Worm (Caenorhabditis elegans) whole organism, L1 larva: ENCODE measurements around the gene orc-1.

ENCODE experiments used
- C04F5.9 ChIP-seq: sonication (generic microtip); optimal IDR thresholded peaks from 2 replicates; lab custom pipeline; 2016; ENCODE audit warnings: missing genetic modification characterization, missing compliant biosample characterization
- C34B4.2 ChIP-seq: sonication (generic microtip); optimal IDR thresholded peaks from 2 replicates; lab custom pipeline; 2017; ENCODE audit warnings: mild to moderate bottlenecking, missing genetic modification characterization, missing compliant biosample characterization
- F16B12.6 ChIP-seq: fragments of 150-350 bp; optimal IDR thresholded peaks from 2 replicates; lab custom pipeline; 2014; ENCODE audit warnings: missing biosample characterization, missing genetic modification characterization
- Y116A8C.19 ChIP-seq: sonication (generic microtip); optimal IDR thresholded peaks from 2 replicates; lab custom pipeline; 2016; ENCODE audit warnings: missing compliant biosample characterization, missing genetic modification characterization, borderline replicate concordance
- blmp-1 ChIP-seq: fragments of 150-350 bp; optimal IDR thresholded peaks from 2 replicates; lab custom pipeline; 2014; ENCODE audit warnings: missing biosample characterization, missing genetic modification characterization
- ceh-63 ChIP-seq: fragments of 200-800 bp; sonication (Bioruptor generic); optimal IDR thresholded peaks from 2 replicates; lab custom pipeline; 2018; ENCODE audit warnings: mild to moderate bottlenecking, missing genetic modification characterization, missing compliant biosample characterization
- ceh-8 ChIP-seq: fragments of 200-800 bp; sonication (Bioruptor generic); optimal IDR thresholded peaks from 2 replicates; lab custom pipeline; 2018; ENCODE audit warnings: mild to moderate bottlenecking, missing genetic modification characterization, moderate library complexity, missing compliant biosample characterization
- ceh-82 ChIP-seq, 3 experiments: fragments of 150-350 bp in 1 of 3; sonication (generic microtip) in 2 of 3; optimal IDR thresholded peaks; 2 replicates each; lab custom pipeline; 2014 to 2017; ENCODE audit warnings: missing biosample characterization in 3 of 3, missing genetic modification characterization in 3 of 3
- ceh-90 ChIP-seq: sonication (generic microtip); optimal IDR thresholded peaks from 2 replicates; lab custom pipeline; 2016; ENCODE audit warnings: missing genetic modification characterization, missing compliant biosample characterization
- ces-1 ChIP-seq: fragments of 150-350 bp; optimal IDR thresholded peaks from 2 replicates; lab custom pipeline; 2014; ENCODE audit warnings: missing biosample characterization, missing genetic modification reagents, missing genetic modification characterization
- dpl-1 ChIP-seq, 3 experiments: fragments of 150-350 bp in 2 of 3; sonication (generic microtip) in 1 of 3; optimal IDR thresholded peaks; 2 replicates each; lab custom pipeline; 2014 to 2017; ENCODE audit warnings: missing biosample characterization in 3 of 3, missing genetic modification characterization in 3 of 3, missing genetic modification reagents in 3 of 3
- efl-1 ChIP-seq, 4 experiments: fragments of 150-350 bp; optimal IDR thresholded peaks in 3 of 4; peaks in 1 of 4; 1 replicate in 1 of 4; 2 replicates in 3 of 4; lab custom pipeline; 2014; ENCODE audit warnings: missing biosample characterization in 2 of 4, missing genetic modification characterization in 2 of 4, missing genetic modification reagents in 2 of 4
- efl-3 ChIP-seq: fragments of 200-800 bp; sonication (Bioruptor generic); optimal IDR thresholded peaks from 2 replicates; lab custom pipeline; 2018; ENCODE audit warnings: mild to moderate bottlenecking, missing genetic modification characterization, missing compliant biosample characterization
- grh-1 ChIP-seq: fragments of 200-800 bp; sonication (Bioruptor generic); IDR thresholded peaks from 2 replicates; pipeline ENCODE4 v1.3.6; 2022; ENCODE audit warnings: missing genetic modification reagents, missing genetic modification characterization, missing compliant biosample characterization
- hlh-17 ChIP-seq: fragments of 200-800 bp; sonication (Bioruptor generic); optimal IDR thresholded peaks from 2 replicates; lab custom pipeline; 2018; ENCODE audit warnings: missing genetic modification characterization, mild to moderate bottlenecking, missing compliant biosample characterization, moderate library complexity, borderline replicate concordance
- lin-35 ChIP-seq, 2 experiments: fragments of 150-350 bp; optimal IDR thresholded peaks; 2 replicates each; lab custom pipeline; 2014; ENCODE audit warnings: missing biosample characterization in 2 of 2, missing genetic modification characterization in 2 of 2, missing genetic modification reagents in 2 of 2
- lin-39 ChIP-seq: fragments of 150-350 bp; optimal IDR thresholded peaks from 2 replicates; lab custom pipeline; 2014; ENCODE audit warnings: missing biosample characterization, missing genetic modification reagents, missing genetic modification characterization
- lsy-2 ChIP-seq, 2 experiments: fragments of 150-350 bp; optimal IDR thresholded peaks; 2 replicates each; lab custom pipeline; 2014; ENCODE audit warnings: missing biosample characterization in 2 of 2, missing genetic modification characterization in 2 of 2
- mdl-1 ChIP-seq, 2 experiments: fragments of 150-350 bp; optimal IDR thresholded peaks; 2 replicates each; lab custom pipeline; 2014 to 2017; ENCODE audit warnings: missing biosample characterization in 2 of 2, missing genetic modification characterization in 2 of 2, inconsistent platforms in 1 of 2
- nhr-11 ChIP-seq: fragments of 150-350 bp; optimal IDR thresholded peaks from 2 replicates; lab custom pipeline; 2014; ENCODE audit warnings: missing biosample characterization, missing genetic modification characterization
- nhr-20 ChIP-seq: sonication (generic microtip); optimal IDR thresholded peaks from 2 replicates; lab custom pipeline; 2016; ENCODE audit warnings: mild to moderate bottlenecking, missing genetic modification characterization, missing compliant biosample characterization
- nhr-76 ChIP-seq: sonication (generic microtip); optimal IDR thresholded peaks from 2 replicates; lab custom pipeline; 2017; ENCODE audit warnings: missing biosample characterization, missing genetic modification characterization
- nhr-77 ChIP-seq: fragments of 150-350 bp; optimal IDR thresholded peaks from 2 replicates; lab custom pipeline; 2014; ENCODE audit warnings: missing biosample characterization, missing genetic modification characterization
- nhr-84 ChIP-seq: sonication (generic microtip); optimal IDR thresholded peaks from 2 replicates; lab custom pipeline; 2017; ENCODE audit warnings: missing biosample characterization, missing genetic modification characterization
- pag-3 ChIP-seq: sonication (generic microtip); optimal IDR thresholded peaks from 2 replicates; lab custom pipeline; 2017; ENCODE audit warnings: missing genetic modification characterization, mild to moderate bottlenecking, missing compliant biosample characterization, antibody characterized with exemption, borderline replicate concordance; ENCODE audit not compliant: insufficient read depth
- rnt-1 ChIP-seq: sonication (generic microtip); optimal IDR thresholded peaks from 2 replicates; lab custom pipeline; 2016; ENCODE audit warnings: mild to moderate bottlenecking, missing genetic modification characterization, moderate library complexity, missing compliant biosample characterization
- swsn-7 ChIP-seq: sonication (generic microtip); optimal IDR thresholded peaks from 2 replicates; lab custom pipeline; 2016; ENCODE audit warnings: missing genetic modification characterization, missing compliant biosample characterization
- tbx-2 ChIP-seq: sonication (generic microtip); optimal IDR thresholded peaks from 2 replicates; lab custom pipeline; 2016; ENCODE audit warnings: missing genetic modification characterization, missing compliant biosample characterization
- tlp-1 ChIP-seq: fragments of 150-350 bp; optimal IDR thresholded peaks from 2 replicates; lab custom pipeline; 2014; ENCODE audit warnings: missing biosample characterization, missing genetic modification characterization
- unc-86 ChIP-seq: sonication (generic microtip); optimal IDR thresholded peaks from 2 replicates; lab custom pipeline; 2016; ENCODE audit warnings: missing genetic modification characterization, missing compliant biosample characterization
- zag-1 ChIP-seq: fragments of 150-350 bp; optimal IDR thresholded peaks from 2 replicates; lab custom pipeline; 2014; ENCODE audit warnings: missing biosample characterization, missing genetic modification characterization
- zip-4 ChIP-seq: fragments of 200-800 bp; sonication (Bioruptor generic); optimal IDR thresholded peaks from 2 replicates; lab custom pipeline; 2018; ENCODE audit warnings: mild to moderate bottlenecking, missing genetic modification characterization, moderate library complexity, missing compliant biosample characterization
- ztf-11 ChIP-seq, 2 experiments: sonication (generic microtip); optimal IDR thresholded peaks; 2 replicates each; lab custom pipeline; 2016 to 2017; ENCODE audit warnings: missing genetic modification characterization in 2 of 2, missing biosample characterization in 1 of 2, missing compliant biosample characterization in 1 of 2
- ztf-4 ChIP-seq: fragments of 150-350 bp; optimal IDR thresholded peaks from 2 replicates; lab custom pipeline; 2014; ENCODE audit warnings: missing biosample characterization, missing genetic modification characterization

Gene orc-1

ce11 chrIII:10637933-10638332, 5.0 kb upstream of the orc-1 start:
- no peak for TF ChIP-seq ceh-90 (tag; lab: Kevin White, UChicago)
- TF ChIP-seq ztf-11 (tag; optimal IDR thresholded peaks at IDR 0.05; lab: Kevin White, UChicago), result no peak
- TF ChIP-seq ztf-4, result no peak
- peak; percentile 78 for TF ChIP-seq blmp-1
- no peak for TF ChIP-seq ceh-63 (GFP tag; lab: Kevin White, UChicago)
- no peak for TF ChIP-seq rnt-1 (tag; lab: Kevin White, UChicago)
- no peak for TF ChIP-seq nhr-11 (tag; lab: Kevin White, UChicago)

- TF ChIP-seq hlh-17 (GFP tag; lab: Kevin White, UChicago), result no peak
- no peak for TF ChIP-seq grh-1
- peak in 1 of 2 experiments; percentile 7 for TF ChIP-seq lsy-2 (tag; optimal IDR thresholded peaks at IDR 0.05; lab: Kevin White, UChicago)
- TF ChIP-seq ceh-82 (tag; optimal IDR thresholded peaks at IDR 0.05; lab: Kevin White, UChicago), result peak in 1 of 3 experiments; percentile 1
These were observed 4.4 kb upstream of the orc-1 start, which contains the start of gene Y39A1A.27 for ce11 chrIII:10638339-10639021. TSS of gene Y39A1A.27 (plus strand) at chrIII:10638971.

DNA sequence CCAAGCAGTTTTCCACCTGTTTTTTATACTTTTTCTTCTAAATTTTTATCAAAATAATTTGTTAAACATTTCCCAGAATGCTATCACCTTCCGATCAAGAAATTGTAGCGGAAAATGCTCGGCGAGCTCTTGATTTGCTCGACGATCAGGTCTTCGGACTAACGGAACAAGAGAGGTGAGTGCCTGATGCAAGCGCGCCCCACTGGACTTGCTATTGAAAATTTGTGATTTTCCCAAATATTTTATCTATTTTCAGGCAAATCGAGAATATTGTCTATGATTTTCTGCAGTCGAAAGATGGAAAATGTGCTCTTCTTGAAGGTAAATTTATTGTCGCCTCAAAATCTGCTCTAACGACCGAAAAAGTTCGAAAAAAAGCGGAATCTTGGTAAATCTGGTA, 3.2 kb downstream of the orc-1 start, which contains the start of gene orc-4:
Gene orc-4, plus strand, starts transcription at position 77 of the 400 bp plus-strand sequence.
- TF ChIP-seq pag-3, result no peak
- no peak for TF ChIP-seq lin-39 (tag; lab: Kevin White, UChicago)
- TF ChIP-seq dpl-1 (GFP tag; optimal IDR thresholded peaks at IDR 0.05; lab: Kevin White, UChicago), result peak; percentile 20 to 54 (median 38)
- TF ChIP-seq Y116A8C.19 (tag; lab: Kevin White, UChicago), result no peak
- TF ChIP-seq C04F5.9 (tag; lab: Kevin White, UChicago), result no peak
- peak; percentile 34 to 46 for TF ChIP-seq lin-35 (GFP tag; optimal IDR thresholded peaks at IDR 0.05; lab: Kevin White, UChicago)
- no peak for TF ChIP-seq tlp-1
- TF ChIP-seq F16B12.6, result peak; percentile 34
- TF ChIP-seq efl-3 (GFP tag; lab: Kevin White, UChicago), result no peak
- TF ChIP-seq nhr-76, result no peak
- peak; percentile 5 to 69 for TF ChIP-seq lsy-2 (tag; optimal IDR thresholded peaks at IDR 0.05; lab: Kevin White, UChicago)
- no peak for TF ChIP-seq tbx-2 (tag; lab: Kevin White, UChicago)
- peak; percentile 21 for TF ChIP-seq blmp-1
- TF ChIP-seq nhr-20 (tag; lab: Kevin White, UChicago), result no peak
- no peak for TF ChIP-seq ceh-82 (tag; optimal IDR thresholded peaks at IDR 0.05; lab: Kevin White, UChicago)
- no peak for TF ChIP-seq nhr-84 (tag; lab: Kevin White, UChicago)
- TF ChIP-seq ceh-8 (GFP tag; lab: Kevin White, UChicago), result no peak
- TF ChIP-seq ces-1 (GFP tag; lab: Kevin White, UChicago), result no peak
- peak; percentile 15 to 33 for TF ChIP-seq efl-1 (optimal IDR thresholded peaks at IDR 0.05; lab: Kevin White, UChicago)
- TF ChIP-seq efl-1 (GFP tag; optimal IDR thresholded peaks at IDR 0.05 in 1 of 2; lab: Kevin White, UChicago), result peak; percentile 7 to 33
- no peak for TF ChIP-seq mdl-1 (tag; optimal IDR thresholded peaks at IDR 0.05; lab: Kevin White, UChicago)
- no peak for TF ChIP-seq swsn-7 (tag; lab: Kevin White, UChicago)

ce11 chrIII:10649219-10649618, 6.3 kb downstream of the orc-1 start, which contains the start of gene emg-1:
TSS of gene emg-1 (plus strand) at chrIII:10649519.
- no peak for TF ChIP-seq zag-1 (tag; lab: Kevin White, UChicago)
- no peak for TF ChIP-seq zip-4
- TF ChIP-seq unc-86 (tag; lab: Kevin White, UChicago), result no peak
- no peak for TF ChIP-seq C34B4.2 (tag; lab: Kevin White, UChicago)
- TF ChIP-seq nhr-77 (tag; lab: Kevin White, UChicago), result no peak
